Worm (Caenorhabditis elegans) whole organism, L4 larva: ENCODE measurements around the gene W02B12.13.
A peak's percentile ranks its signal among the peaks of the same experiment; 100 is the strongest.

Experiments
- D1046.2 ChIP-seq: fragments of 200-800 bp; sonication (Bioruptor generic); IDR thresholded peaks from 2 replicates; pipeline ENCODE4 v1.3.6; 2022; ENCODE audit warnings: missing genetic modification characterization, missing compliant biosample characterization
- F49E8.2 ChIP-seq: sonication (generic microtip); optimal IDR thresholded peaks from 2 replicates; lab custom pipeline; 2016; ENCODE audit warnings: missing compliant biosample characterization, mild to moderate bottlenecking, missing genetic modification characterization, borderline replicate concordance
- T20F7.1 ChIP-seq: fragments of 200-800 bp; sonication (Bioruptor generic); optimal IDR thresholded peaks from 2 replicates; lab custom pipeline; 2018; ENCODE audit warnings: mild to moderate bottlenecking, missing genetic modification characterization, missing compliant biosample characterization
- Y48G9A.11 ChIP-seq: fragments of 200-800 bp; sonication (Bioruptor generic); IDR thresholded peaks from 2 replicates; pipeline ENCODE4 v1.3.6; 2022; ENCODE audit warnings: missing genetic modification reagents, missing genetic modification characterization, missing compliant biosample characterization
- Y5F2A.4 ChIP-seq: fragments of 200-800 bp; sonication (Bioruptor generic); optimal IDR thresholded peaks from 2 replicates; lab custom pipeline; 2018; ENCODE audit warnings: mild to moderate bottlenecking, missing genetic modification characterization, missing compliant biosample characterization
- Y75B8A.6 ChIP-seq: fragments of 200-800 bp; sonication (Bioruptor generic); IDR thresholded peaks from 2 replicates; pipeline ENCODE4 v1.3.6; 2022; ENCODE audit warnings: missing genetic modification reagents, missing genetic modification characterization, missing compliant biosample characterization
- ZK337.2 ChIP-seq: fragments of 200-800 bp; sonication (Bioruptor generic); IDR thresholded peaks from 2 replicates; pipeline ENCODE4 v1.3.6; 2022; ENCODE audit warnings: missing genetic modification reagents, missing genetic modification characterization, missing compliant biosample characterization
- ZK546.5 ChIP-seq, 2 experiments: sonication (generic microtip); optimal IDR thresholded peaks; 2 replicates each; lab custom pipeline; 2017; ENCODE audit warnings: missing biosample characterization in 2 of 2, missing genetic modification characterization in 2 of 2
- arid-1 ChIP-seq: fragments of 200-800 bp; sonication (Bioruptor generic); conservative IDR thresholded peaks from 2 replicates; pipeline ENCODE4 v1.3.6; 2022; ENCODE audit warnings: missing genetic modification reagents, missing genetic modification characterization, missing compliant biosample characterization
- attf-4 ChIP-seq: sonication (generic microtip); optimal IDR thresholded peaks from 3 replicates; lab custom pipeline; 2017; ENCODE audit warnings: missing biosample characterization, missing genetic modification characterization
- ceh-28 ChIP-seq: fragments of 150-350 bp; optimal IDR thresholded peaks from 2 replicates; lab custom pipeline; 2014; ENCODE audit warnings: missing biosample characterization, missing genetic modification reagents, missing genetic modification characterization
- ceh-62 ChIP-seq: sonication (generic microtip); optimal IDR thresholded peaks from 2 replicates; lab custom pipeline; 2017; ENCODE audit warnings: missing biosample characterization, missing genetic modification characterization
- daf-16 ChIP-seq, 3 experiments: sonication (generic microtip); optimal IDR thresholded peaks; 2 replicates each; lab custom pipeline; 2016 to 2017; ENCODE audit warnings: missing genetic modification characterization in 3 of 3, missing genetic modification reagents in 3 of 3, mild to moderate bottlenecking in 2 of 3, missing compliant biosample characterization in 2 of 3, missing biosample characterization in 1 of 3, moderate library complexity in 1 of 3
- daf-19 ChIP-seq: fragments of 200-800 bp; sonication (Bioruptor generic); conservative IDR thresholded peaks from 2 replicates; pipeline ENCODE4 v1.3.6; 2022; ENCODE audit warnings: missing genetic modification characterization, missing compliant biosample characterization
- dpl-1 ChIP-seq: fragments of 150-350 bp; optimal IDR thresholded peaks from 2 replicates; lab custom pipeline; 2014; ENCODE audit warnings: missing biosample characterization, missing genetic modification reagents, missing genetic modification characterization
- duxl-1 ChIP-seq: sonication (generic microtip); optimal IDR thresholded peaks from 2 replicates; lab custom pipeline; 2016; ENCODE audit warnings: mild to moderate bottlenecking, missing genetic modification characterization, moderate library complexity, missing compliant biosample characterization; ENCODE audit not compliant: poor library complexity
- dve-1 ChIP-seq: sonication (generic microtip); optimal IDR thresholded peaks from 2 replicates; lab custom pipeline; 2017; ENCODE audit warnings: antibody characterized with exemption, mild to moderate bottlenecking, missing genetic modification characterization, missing compliant biosample characterization; ENCODE audit not compliant: insufficient read depth
- fos-1 ChIP-seq: fragments of 150-350 bp; optimal IDR thresholded peaks from 2 replicates; lab custom pipeline; 2014; ENCODE audit warnings: missing biosample characterization, missing genetic modification characterization
- hif-1 ChIP-seq, 2 experiments: sonication (generic microtip); optimal IDR thresholded peaks; 2 replicates each; lab custom pipeline; 2016 to 2017; ENCODE audit warnings: missing compliant biosample characterization in 2 of 2, missing genetic modification characterization in 2 of 2, missing genetic modification reagents in 2 of 2, missing genotype in 2 of 2, mild to moderate bottlenecking in 1 of 2
- jun-1 ChIP-seq: fragments of 150-350 bp; optimal IDR thresholded peaks from 2 replicates; lab custom pipeline; 2014; ENCODE audit warnings: missing biosample characterization, missing genetic modification reagents, missing genetic modification characterization
- lim-7 ChIP-seq: fragments of 200-800 bp; sonication (Bioruptor generic); IDR thresholded peaks from 2 replicates; pipeline ENCODE4 v1.3.6; 2022; ENCODE audit warnings: missing genetic modification characterization, missing compliant biosample characterization
- lsy-2 ChIP-seq, 2 experiments: fragments of 150-350 bp in 1 of 2; sonication (generic microtip) in 1 of 2; optimal IDR thresholded peaks; 2 replicates each; lab custom pipeline; 2014 to 2017; ENCODE audit warnings: missing biosample characterization in 2 of 2, missing genetic modification characterization in 2 of 2
- madf-9 ChIP-seq: fragments of 200-800 bp; sonication (Bioruptor generic); conservative IDR thresholded peaks from 2 replicates; pipeline ENCODE4 v1.3.6; 2022; ENCODE audit warnings: missing genetic modification reagents, missing genetic modification characterization, missing compliant biosample characterization
- mdl-1 ChIP-seq, 2 experiments: fragments of 150-350 bp in 1 of 2; sonication (generic microtip) in 1 of 2; optimal IDR thresholded peaks; 2 replicates each; lab custom pipeline; 2014 to 2017; ENCODE audit warnings: missing biosample characterization in 2 of 2, missing genetic modification characterization in 2 of 2
- mes-2 ChIP-seq: sonication (generic microtip); optimal IDR thresholded peaks from 2 replicates; lab custom pipeline; 2016; ENCODE audit warnings: missing genotype, mild to moderate bottlenecking, missing genetic modification characterization, missing compliant biosample characterization; ENCODE audit not compliant: poor library complexity, severe bottlenecking
- mxl-2 ChIP-seq: fragments of 200-800 bp; sonication (Bioruptor generic); conservative IDR thresholded peaks from 2 replicates; pipeline ENCODE4 v1.3.6; 2022; ENCODE audit warnings: missing genetic modification reagents, missing genetic modification characterization, missing compliant biosample characterization
- nhr-11 ChIP-seq: fragments of 150-350 bp; optimal IDR thresholded peaks from 2 replicates; lab custom pipeline; 2014; ENCODE audit warnings: missing biosample characterization, missing genetic modification characterization
- nhr-41 ChIP-seq: fragments of 200-800 bp; sonication (Bioruptor generic); IDR thresholded peaks from 2 replicates; pipeline ENCODE4 v1.3.6; 2022; ENCODE audit warnings: missing genetic modification reagents, missing genetic modification characterization, missing compliant biosample characterization
- nhr-48 ChIP-seq: sonication (generic microtip); optimal IDR thresholded peaks from 2 replicates; lab custom pipeline; 2016; ENCODE audit warnings: mild to moderate bottlenecking, missing genetic modification characterization, missing compliant biosample characterization
- rbr-2 ChIP-seq: sonication (generic microtip); optimal IDR thresholded peaks from 2 replicates; lab custom pipeline; 2016; ENCODE audit warnings: missing genotype, missing genetic modification characterization, missing compliant biosample characterization
- sdz-12 ChIP-seq: fragments of 200-800 bp; sonication (Bioruptor generic); optimal IDR thresholded peaks from 2 replicates; lab custom pipeline; 2018; ENCODE audit warnings: mild to moderate bottlenecking, missing genetic modification characterization, missing compliant biosample characterization
- set-16 ChIP-seq: fragments of 200-800 bp; sonication (Bioruptor generic); IDR thresholded peaks from 2 replicates; pipeline ENCODE4 v1.3.6; 2022; ENCODE audit warnings: missing genetic modification reagents, missing genetic modification characterization, missing compliant biosample characterization
- snpc-1.2 ChIP-seq: fragments of 200-800 bp; sonication (Bioruptor generic); IDR thresholded peaks from 2 replicates; pipeline ENCODE4 v1.3.6; 2022; ENCODE audit warnings: missing genetic modification reagents, missing genetic modification characterization, missing compliant biosample characterization
- spr-1 ChIP-seq: sonication (generic microtip); optimal IDR thresholded peaks from 2 replicates; lab custom pipeline; 2016; ENCODE audit warnings: mild to moderate bottlenecking, missing genetic modification characterization, missing compliant biosample characterization
- spr-3 ChIP-seq: fragments of 200-800 bp; sonication (Bioruptor generic); optimal IDR thresholded peaks from 2 replicates; lab custom pipeline; 2018; ENCODE audit warnings: mild to moderate bottlenecking, missing genetic modification characterization, missing compliant biosample characterization
- tra-1 ChIP-seq: fragments of 200-800 bp; sonication (Bioruptor generic); IDR thresholded peaks from 2 replicates; pipeline ENCODE4 v1.3.6; 2022; ENCODE audit warnings: missing genetic modification reagents, missing genetic modification characterization, missing compliant biosample characterization
- zag-1 ChIP-seq: fragments of 150-350 bp; optimal IDR thresholded peaks from 2 replicates; lab custom pipeline; 2014; ENCODE audit warnings: missing biosample characterization, missing genetic modification characterization
- zfp-2 ChIP-seq: sonication (generic microtip); optimal IDR thresholded peaks from 2 replicates; lab custom pipeline; 2016; ENCODE audit warnings: mild to moderate bottlenecking, missing genetic modification characterization, missing compliant biosample characterization
- zip-11 ChIP-seq: fragments of 200-800 bp; sonication (Bioruptor generic); IDR thresholded peaks from 2 replicates; pipeline ENCODE4 v1.3.6; 2022; ENCODE audit warnings: missing genetic modification characterization, missing compliant biosample characterization
- ztf-7 ChIP-seq: fragments of 150-350 bp; optimal IDR thresholded peaks from 2 replicates; lab custom pipeline; 2014; ENCODE audit warnings: missing biosample characterization, missing genetic modification characterization

W02B12.13 gene

DNA sequence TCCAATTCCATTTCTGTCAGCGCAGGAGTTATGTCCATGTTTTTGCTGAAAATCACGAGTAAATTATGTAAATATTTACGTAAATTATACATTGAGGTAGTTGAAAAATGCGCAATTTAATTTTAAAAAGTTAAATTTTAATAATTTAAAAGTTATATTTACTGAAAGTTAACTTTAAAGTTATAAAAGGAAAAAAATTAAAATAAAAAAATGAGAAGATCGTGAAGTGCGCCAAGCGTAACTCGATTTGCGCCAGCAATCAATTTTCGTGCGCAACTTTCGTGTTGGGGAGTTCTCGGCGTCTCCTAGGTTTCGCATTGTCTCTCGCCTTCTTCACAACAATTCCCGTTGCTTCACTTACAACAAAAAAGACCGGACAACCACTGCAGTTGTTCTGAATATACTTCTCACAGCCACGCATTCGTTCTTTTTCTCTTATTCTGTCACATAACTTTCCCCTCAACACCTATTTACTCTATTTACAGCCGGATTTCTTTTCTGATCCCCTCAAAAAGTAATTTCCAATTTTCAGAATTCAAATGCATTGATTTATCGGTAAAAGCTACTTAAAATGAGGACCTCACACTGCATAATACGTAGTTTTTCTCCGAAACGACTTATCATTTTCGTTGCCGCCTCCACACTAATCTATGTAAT, 28.6 kb downstream of the W02B12.13 start, which contains the start of the genes metl-1 and W02B12.11 (continued):
- peak; percentile 71 for TF ChIP-seq spr-3
- TF ChIP-seq Y5F2A.4: no peak
- peak; percentile 7 for TF ChIP-seq nhr-11 (tag; lab: Kevin White, UChicago)
- no peak for TF ChIP-seq mxl-2 (GFP tag; lab: Robert Waterston, UW)
- peak; percentile 47; the same call in 1 of the 2 replicates for TF ChIP-seq Y48G9A.11 (GFP tag; lab: Robert Waterston, UW)
- peak; percentile 32; the same call in 1 of the 2 replicates for TF ChIP-seq set-16
- peak; percentile 65 for TF ChIP-seq jun-1 (tag; lab: Kevin White, UChicago)
- TF ChIP-seq ZK546.5 (tag; optimal IDR thresholded peaks at IDR 0.05; lab: Kevin White, UChicago): no peak
- peak in 1 of 2 experiments; percentile 68 for TF ChIP-seq hif-1 (tag; optimal IDR thresholded peaks at IDR 0.05; lab: Kevin White, UChicago)
- TF ChIP-seq fos-1: no peak
- peak; percentile 40 for TF ChIP-seq F49E8.2
- TF ChIP-seq daf-16 (GFP tag; optimal IDR thresholded peaks at IDR 0.05; lab: Kevin White, UChicago): peak in 1 of 2 experiments; percentile 35
- peak; percentile 79 for TF ChIP-seq daf-16 (tag; optimal IDR thresholded peaks at IDR 0.05; lab: Kevin White, UChicago)
- no peak for TF ChIP-seq daf-19
- TF ChIP-seq zag-1 (tag; lab: Kevin White, UChicago): no peak
- peak; percentile 75 for TF ChIP-seq arid-1 (GFP tag; lab: Robert Waterston, UW)
- peak; percentile 62 for TF ChIP-seq madf-9 (GFP tag; lab: Robert Waterston, UW)
- peak; percentile 83 for TF ChIP-seq rbr-2 (tag; lab: Kevin White, UChicago)
- TF ChIP-seq tra-1 (GFP tag; lab: Robert Waterston, UW): 0 out of 2 replicates have a peak, but pooled peaks have one; percentile 45
- no peak for TF ChIP-seq ceh-62
- TF ChIP-seq ztf-7 (tag; lab: Kevin White, UChicago): no peak
- no peak for TF ChIP-seq D1046.2
- peak in 1 of 2 experiments; percentile 43 for TF ChIP-seq mdl-1 (tag; optimal IDR thresholded peaks at IDR 0.05; lab: Kevin White, UChicago)
- no peak for TF ChIP-seq sdz-12 (GFP tag; lab: Kevin White, UChicago)
- peak; percentile 93 for TF ChIP-seq mes-2
- TF ChIP-seq snpc-1.2: no peak; the same call in 1 of the 2 replicates
- no peak for TF ChIP-seq Y75B8A.6 (GFP tag; lab: Robert Waterston, UW)
- peak; percentile 88 for TF ChIP-seq dve-1 (tag; lab: Kevin White, UChicago)
- TF ChIP-seq dpl-1: peak; percentile 82
- no peak for TF ChIP-seq T20F7.1 (GFP tag; lab: Kevin White, UChicago)
- peak; percentile 52 to 90 for TF ChIP-seq lsy-2 (tag; optimal IDR thresholded peaks at IDR 0.05; lab: Kevin White, UChicago)
- TF ChIP-seq attf-4: no peak
- TF ChIP-seq ceh-28: no peak
- TF ChIP-seq duxl-1 (tag; lab: Kevin White, UChicago): peak; percentile 88
- TF ChIP-seq zip-11 (GFP tag; lab: Robert Waterston, UW): no peak
- peak; percentile 60; the same call in 1 of the 2 replicates for TF ChIP-seq lim-7 (GFP tag; lab: Robert Waterston, UW)
- TF ChIP-seq nhr-48 (tag; lab: Kevin White, UChicago): peak; percentile 68
- no peak for TF ChIP-seq ZK337.2 (GFP tag; lab: Robert Waterston, UW)
- TF ChIP-seq spr-1: peak; percentile 84
- no peak for TF ChIP-seq zfp-2 (tag; lab: Kevin White, UChicago)
- TF ChIP-seq nhr-41 (GFP tag; lab: Robert Waterston, UW): peak; percentile 28; the same call in 1 of the 2 replicates
